Fruit fly (Drosophila melanogaster): ENCODE measurements around the gene Oat.
A peak's percentile ranks its signal among the peaks of the same experiment; 100 is the strongest.

The Oat gene

dm6 chr3L:19687200-19687687 lies 37.6 kb upstream of the Oat start, which contains the start of the genes CG8765 and Gbeta76C (continued):
- TF ChIP-seq Dp (GFP tag; optimal IDR thresholded peaks at IDR 0.05): peak; percentile 99
- TF ChIP-seq CG9876 (GFP tag; optimal IDR thresholded peaks at IDR 0.05): peak; percentile 16
- TF ChIP-seq CG34422 (GFP tag; IDR thresholded peaks at IDR 0.05): peak; percentile 42; the same call in 1 of the 3 replicates
- no peak for TF ChIP-seq CG32772 (GFP tag; IDR thresholded peaks at IDR 0.05)
- TF ChIP-seq CG12155 (GFP tag; optimal IDR thresholded peaks at IDR 0.05): peak; percentile 9
- peak; percentile 95 to 99 for TF ChIP-seq crp (GFP tag; optimal IDR thresholded peaks at IDR 0.05)
- peak; percentile 55 for TF ChIP-seq Xbp1 (GFP tag; optimal IDR thresholded peaks at IDR 0.05)
- TF ChIP-seq CG2875 (GFP tag; optimal IDR thresholded peaks at IDR 0.05): peak; percentile 26
- peak; percentile 70 for TF ChIP-seq slbo (GFP tag; IDR thresholded peaks at IDR 0.05)
- peak; percentile 75 for TF ChIP-seq Rfx (GFP tag; IDR thresholded peaks at IDR 0.05)
- peak; percentile 45 for TF ChIP-seq nmo (GFP tag; optimal IDR thresholded peaks at IDR 0.05)
- no peak for TF ChIP-seq ATbp (GFP tag; optimal IDR thresholded peaks at IDR 0.05)
- peak; percentile 54 for TF ChIP-seq gro (GFP tag; optimal IDR thresholded peaks at IDR 0.05)
- peak; percentile 71 for TF ChIP-seq MESR4 (GFP tag; optimal IDR thresholded peaks at IDR 0.05)
- TF ChIP-seq CTCF (GFP tag; optimal IDR thresholded peaks at IDR 0.05): no peak
- TF ChIP-seq sens (GFP tag): peak; percentile 47
- TF ChIP-seq Antp (GFP tag; optimal IDR thresholded peaks at IDR 0.05): peak; percentile 60
- no peak for TF ChIP-seq BtbVII (GFP tag; optimal IDR thresholded peaks at IDR 0.05)
- TF ChIP-seq CG10543 (GFP tag; optimal IDR thresholded peaks at IDR 0.05): peak; percentile 35
- peak; percentile 55 for TF ChIP-seq vfl (GFP tag; optimal IDR thresholded peaks at IDR 0.05)
- peak; percentile 47; the same call in 1 of the 3 replicates for TF ChIP-seq Dbx (GFP tag; IDR thresholded peaks at IDR 0.05)
- TF ChIP-seq Oaz (GFP tag; IDR thresholded peaks at IDR 0.05): no peak
- no peak for TF ChIP-seq CG15696 (tag; optimal IDR thresholded peaks at IDR 0.05)
- TF ChIP-seq Myb (GFP tag; optimal IDR thresholded peaks at IDR 0.05): peak; percentile 93
- peak; percentile 88 for TF ChIP-seq CG3847 (GFP tag; IDR thresholded peaks at IDR 0.05)
- peak; percentile 65 for TF ChIP-seq CG14710 (tag; optimal IDR thresholded peaks at IDR 0.05)
- TF ChIP-seq Opbp (GFP tag; IDR thresholded peaks at IDR 0.05; ENCODE audit: partially characterized antibody): peak; percentile 77; the same call in 2 of the 3 replicates
- TF ChIP-seq mam (GFP tag; optimal IDR thresholded peaks at IDR 0.05): peak; percentile 66
- TF ChIP-seq CG7987 (GFP tag; optimal IDR thresholded peaks at IDR 0.05): peak; percentile 51
- TF ChIP-seq MBD-R2 (GFP tag; IDR thresholded peaks at IDR 0.05): peak; percentile 96
- peak; percentile 77 for TF ChIP-seq CG9932 (GFP tag; IDR thresholded peaks at IDR 0.05)
- peak; percentile 38 for TF ChIP-seq CoRest (tag; optimal IDR thresholded peaks at IDR 0.05)
- peak; percentile 19 for TF ChIP-seq Max (GFP tag; optimal IDR thresholded peaks at IDR 0.05)
- TF ChIP-seq CG13424 (tag; optimal IDR thresholded peaks at IDR 0.05): peak; percentile 26
- peak; percentile 97 for TF ChIP-seq CG9797 (GFP tag; optimal IDR thresholded peaks at IDR 0.05)
- TF ChIP-seq inv (GFP tag; IDR thresholded peaks at IDR 0.05; ENCODE audit: partially characterized antibody): peak; percentile 16; the same call in 1 of the 2 replicates
- peak; percentile 13 for TF ChIP-seq CG7786 (GFP tag; optimal IDR thresholded peaks at IDR 0.05)
- TF ChIP-seq HLH3B (GFP tag; IDR thresholded peaks at IDR 0.05): no peak
- TF ChIP-seq CG18764 (GFP tag; optimal IDR thresholded peaks at IDR 0.05): peak; percentile 5
- TF ChIP-seq YL-1 (GFP tag; optimal IDR thresholded peaks at IDR 0.05): peak; percentile 77
- peak; percentile 70 for TF ChIP-seq ftz-f1 (GFP tag; optimal IDR thresholded peaks at IDR 0.05)
- peak; percentile 14 for TF ChIP-seq ERR (GFP tag; optimal IDR thresholded peaks at IDR 0.05)
- TF ChIP-seq jumu (GFP tag; optimal IDR thresholded peaks at IDR 0.05): peak; percentile 39
- TF ChIP-seq zen (tag; optimal IDR thresholded peaks at IDR 0.05): peak; percentile 66
- peak; percentile 14 for TF ChIP-seq CrebB (tag; optimal IDR thresholded peaks at IDR 0.05)
- TF ChIP-seq wdn (GFP tag; IDR thresholded peaks at IDR 0.05): peak; percentile 30; the same call in 1 of the 2 replicates
- TF ChIP-seq ssp (GFP tag; IDR thresholded peaks at IDR 0.05): no peak
- TF ChIP-seq BEAF-32 (GFP tag; optimal IDR thresholded peaks at IDR 0.05): peak; percentile 54
- TF ChIP-seq p53 (GFP tag; optimal IDR thresholded peaks at IDR 0.05): peak; percentile 35
- TF ChIP-seq Sry-δ (GFP tag; optimal IDR thresholded peaks at IDR 0.05): peak; percentile 67
- peak; percentile 32 for TF ChIP-seq chn (GFP tag; optimal IDR thresholded peaks at IDR 0.05)

All from whole organism, embryonic.